Worm (Caenorhabditis elegans): ENCODE measurements around the gene ril-2.

The ril-2 gene

DNA sequence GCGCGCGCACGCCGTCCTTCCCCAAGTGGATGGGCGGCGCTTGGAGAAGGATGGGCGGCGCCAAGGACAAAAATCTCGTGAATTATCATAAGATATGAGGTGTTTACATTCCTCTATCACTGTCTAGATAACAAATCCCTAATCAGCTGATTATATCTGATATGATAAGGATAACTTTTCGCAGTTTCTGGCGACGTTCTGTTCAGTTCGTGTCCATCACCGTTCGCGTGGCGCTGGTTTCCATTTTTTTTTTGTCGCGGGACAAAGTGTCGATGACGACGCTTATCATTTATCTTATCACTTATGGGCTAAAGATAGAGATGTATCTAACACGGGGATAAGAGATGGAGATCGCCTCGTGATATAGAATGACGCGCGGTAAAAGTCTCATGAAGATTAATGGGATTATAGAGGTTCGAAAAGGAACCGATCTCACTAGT is 45.7 kb downstream of the ril-2 start (continued):
- no peak for TF ChIP-seq mef-2 (tag; optimal IDR thresholded peaks at IDR 0.05)
- TF ChIP-seq lin-15B (tag; optimal IDR thresholded peaks at IDR 0.05): no peak
- peak; percentile 14 for TF ChIP-seq fkh-8 (tag; optimal IDR thresholded peaks at IDR 0.05)
- peak; percentile 64 for TF ChIP-seq lin-14 (GFP tag; optimal IDR thresholded peaks at IDR 0.05)
- no peak for TF ChIP-seq nhr-12 (tag; optimal IDR thresholded peaks at IDR 0.05)
- TF ChIP-seq nhr-28 (tag; optimal IDR thresholded peaks at IDR 0.05): no peak
- TF ChIP-seq nhr-90 (tag; optimal IDR thresholded peaks at IDR 0.05; ENCODE audit: poor library complexity): no peak
- no peak for TF ChIP-seq lir-3 (tag; optimal IDR thresholded peaks at IDR 0.05; ENCODE audit: poor library complexity)
- peak in 5 of 6 experiments; percentile 51 to 98 (median 60) for TF ChIP-seq elt-3 (tag; optimal IDR thresholded peaks at IDR 0.05)
- TF ChIP-seq tbx-2 (tag; optimal IDR thresholded peaks at IDR 0.05): peak; percentile 30

- TF ChIP-seq rnt-1 (tag; optimal IDR thresholded peaks at IDR 0.05) (no peak), nhr-20 (tag; optimal IDR thresholded peaks at IDR 0.05) (no peak), lir-3 (tag; optimal IDR thresholded peaks at IDR 0.05; ENCODE audit: poor library complexity) (no peak), alr-1 (tag; optimal IDR thresholded peaks at IDR 0.05; ENCODE audit: borderline replicate concordance) (no peak), snpc-4 (tag; optimal IDR thresholded peaks at IDR 0.05) (no peak), nhr-85 (tag) (no peak), nhr-71 (tag; optimal IDR thresholded peaks at IDR 0.05) (no peak), lin-35 (GFP tag; optimal IDR thresholded peaks at IDR 0.05) (peak in 1 of 2 experiments; percentile 3), ztf-11 (tag; optimal IDR thresholded peaks at IDR 0.05) (no peak), hpl-2 (GFP tag; optimal IDR thresholded peaks at IDR 0.05) (no peak), lsy-2 (tag; optimal IDR thresholded peaks at IDR 0.05) (peak in 1 of 2 experiments; percentile 13), lin-14 (GFP tag; optimal IDR thresholded peaks at IDR 0.05) (no peak), ama-1 (optimal IDR thresholded peaks at IDR 0.05) (peak; percentile 15)
Measured at ce11 chrV:12552671-12553212, 46.2 kb downstream of the ril-2 start, which contains the start of gene F45D3.4. Gene F45D3.4, minus strand, starts transcription at chrV:12553191.

DNA sequence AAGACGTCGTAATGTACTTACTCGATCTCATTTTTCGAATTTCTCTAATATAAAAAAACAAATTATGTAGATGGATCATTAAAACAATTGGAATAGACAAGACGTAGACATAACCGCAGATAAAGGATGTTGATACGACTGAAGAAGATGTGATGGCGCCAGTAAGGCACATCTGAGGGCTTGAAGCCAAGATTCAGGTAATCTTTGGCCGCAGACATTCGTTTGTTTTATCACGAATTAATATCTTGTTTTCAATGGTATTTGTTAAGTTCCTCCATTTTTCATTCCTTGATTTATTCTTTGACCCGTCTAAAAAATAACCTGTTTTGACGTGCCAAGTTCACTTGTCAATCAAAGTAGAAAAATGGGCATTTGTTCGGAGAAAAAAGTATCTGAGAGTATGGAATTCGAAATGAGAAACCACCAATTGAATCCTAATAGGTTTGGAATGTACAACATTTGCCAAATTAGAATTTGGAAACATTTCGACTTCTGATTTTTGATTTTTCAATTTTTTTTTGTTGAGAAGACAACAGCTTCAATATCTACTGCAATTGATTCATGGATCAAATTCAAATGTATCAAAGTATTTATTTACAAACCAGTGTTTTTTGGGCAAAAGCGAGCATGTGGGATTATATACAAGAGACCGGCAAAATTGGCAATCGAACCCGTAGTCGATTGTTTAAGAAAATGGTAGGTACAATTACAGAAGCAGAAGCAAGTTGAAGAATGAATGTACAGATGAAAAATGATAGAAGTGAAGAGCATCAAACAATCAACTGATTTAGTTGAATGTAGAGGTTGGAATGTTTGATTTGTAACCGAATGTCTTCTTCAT is 47.1 kb downstream of the ril-2 start:
- TF ChIP-seq dsc-1 (tag; optimal IDR thresholded peaks at IDR 0.05) (peak; percentile 21), isw-1 (GFP tag; IDR thresholded peaks at IDR 0.05) (no peak), mep-1 (tag; optimal IDR thresholded peaks at IDR 0.05) (peak; percentile 14), pqm-1 (tag; optimal IDR thresholded peaks at IDR 0.05) (no peak), sptf-1 (tag; optimal IDR thresholded peaks at IDR 0.05) (no peak), mef-2 (tag; optimal IDR thresholded peaks at IDR 0.05) (no peak), mdl-1 (tag; optimal IDR thresholded peaks at IDR 0.05) (no peak), elt-2 (tag; optimal IDR thresholded peaks at IDR 0.05) (no peak), irx-1 (tag; optimal IDR thresholded peaks at IDR 0.05) (no peak), nhr-20 (tag; optimal IDR thresholded peaks at IDR 0.05) (peak; percentile 41), nhr-11 (tag; optimal IDR thresholded peaks at IDR 0.05) (no peak), ets-5 (GFP tag; IDR thresholded peaks at IDR 0.05) (no peak), skn-1 (tag; optimal IDR thresholded peaks at IDR 0.05) (no peak), alr-1 (tag; optimal IDR thresholded peaks at IDR 0.05; ENCODE audit: borderline replicate concordance) (no peak), nhr-28 (tag; optimal IDR thresholded peaks at IDR 0.05) (no peak), tlp-1 (tag; optimal IDR thresholded peaks at IDR 0.05) (no peak), egl-27 (tag; optimal IDR thresholded peaks at IDR 0.05) (no peak), snpc-4 (tag; optimal IDR thresholded peaks at IDR 0.05) (no peak), ama-1 (optimal IDR thresholded peaks at IDR 0.05) (peak; percentile 92), nhr-76 (tag; optimal IDR thresholded peaks at IDR 0.05) (no peak), nhr-12 (tag; optimal IDR thresholded peaks at IDR 0.05) (no peak), nhr-47 (tag; optimal IDR thresholded peaks at IDR 0.05) (peak; percentile 31), lsy-2 (tag; optimal IDR thresholded peaks at IDR 0.05) (peak in 1 of 2 experiments; percentile 58), ztf-11 (tag; optimal IDR thresholded peaks at IDR 0.05) (no peak), fkh-10 (GFP tag; optimal IDR thresholded peaks at IDR 0.05) (no peak), nhr-84 (tag; optimal IDR thresholded peaks at IDR 0.05) (no peak), ceh-88 (GFP tag; IDR thresholded peaks at IDR 0.05) (no peak), lin-15B (tag; optimal IDR thresholded peaks at IDR 0.05) (no peak), unc-62 (GFP tag; optimal IDR thresholded peaks at IDR 0.05) (no peak), lin-35 (GFP tag; optimal IDR thresholded peaks at IDR 0.05) (peak in 1 of 2 experiments; percentile 20), aly-2 (tag; optimal IDR thresholded peaks at IDR 0.05) (peak; percentile 81), jun-1 (tag; optimal IDR thresholded peaks at IDR 0.05) (peak; percentile 31), sox-4 (tag; optimal IDR thresholded peaks at IDR 0.05) (no peak), dpl-1 (GFP tag; optimal IDR thresholded peaks at IDR 0.05) (peak in 1 of 3 experiments; percentile 5), snu-23 (GFP tag; optimal IDR thresholded peaks at IDR 0.05) (peak; percentile 20)

Data from whole organism, L1 larva.